Fruit fly (Drosophila melanogaster) whole organism, prepupa: ENCODE results near the gene Mrtf.

Experiments
- Blimp-1 ChIP-seq: fragments of 200-800 bp; sonication (Bioruptor generic); optimal IDR thresholded peaks from 3 replicates; lab custom pipeline; 2017; ENCODE audit warnings: missing biosample characterization, missing genetic modification characterization, mild to moderate bottlenecking, moderate library complexity, missing genetic modification reagents
- CG10631 ChIP-seq: fragments of 200-800 bp; sonication (Bioruptor generic); optimal IDR thresholded peaks from 2 replicates; lab custom pipeline; 2016; ENCODE audit warnings: missing biosample characterization, missing genetic modification characterization
- CG10669 ChIP-seq: fragments of 200-800 bp; sonication (Bioruptor generic); optimal IDR thresholded peaks from 3 replicates; lab custom pipeline; 2018; ENCODE audit warnings: missing biosample characterization, mild to moderate bottlenecking, missing genetic modification characterization, moderate library complexity
- CG11902 ChIP-seq: fragments of 200-800 bp; sonication (Bioruptor generic); optimal IDR thresholded peaks from 3 replicates; lab custom pipeline; 2016; ENCODE audit warnings: missing biosample characterization, missing genetic modification characterization
- CG15336 ChIP-seq: fragments of 200-800 bp; sonication (Bioruptor generic); IDR thresholded peaks from 2 replicates; pipeline ENCODE4 v1.3.6; 2022; ENCODE audit warnings: missing biosample characterization, missing genetic modification characterization
- CG1621 ChIP-seq: fragments of 200-800 bp; sonication (Bioruptor generic); optimal IDR thresholded peaks from 3 replicates; lab custom pipeline; 2018; ENCODE audit warnings: missing biosample characterization, mild to moderate bottlenecking, missing genetic modification characterization
- CG16779 ChIP-seq: fragments of 200-800 bp; sonication (Bioruptor generic); optimal IDR thresholded peaks from 3 replicates; lab custom pipeline; 2017; ENCODE audit warnings: missing biosample characterization, mild to moderate bottlenecking, missing genetic modification characterization
- CG3032 ChIP-seq: fragments of 200-800 bp; optimal IDR thresholded peaks from 2 replicates; lab custom pipeline; 2019; ENCODE audit warnings: missing biosample characterization, mild to moderate bottlenecking, missing genetic modification characterization, moderate library complexity
- CG31627 ChIP-seq: fragments of 200-800 bp; sonication (Bioruptor generic); optimal IDR thresholded peaks from 3 replicates; lab custom pipeline; 2016; ENCODE audit warnings: missing biosample characterization, missing genetic modification characterization
- CG34406 ChIP-seq: fragments of 200-800 bp; sonication (Bioruptor generic); optimal IDR thresholded peaks from 3 replicates; lab custom pipeline; 2016; ENCODE audit warnings: missing biosample characterization, missing genetic modification characterization
- CG3919 ChIP-seq: fragments of 200-800 bp; sonication (Bioruptor generic); optimal IDR thresholded peaks from 3 replicates; lab custom pipeline; 2016; ENCODE audit warnings: missing biosample characterization, missing genetic modification characterization
- CG4318 ChIP-seq: fragments of 200-800 bp; sonication (Bioruptor generic); optimal IDR thresholded peaks from 3 replicates; lab custom pipeline; 2017; ENCODE audit warnings: missing biosample characterization, mild to moderate bottlenecking, missing genetic modification characterization
- CG6163 ChIP-seq: fragments of 200-800 bp; sonication (Bioruptor generic); IDR thresholded peaks from 3 replicates; pipeline ENCODE4 v1.3.6; 2022; ENCODE audit warnings: missing biosample characterization, missing genetic modification characterization
- CG6276 ChIP-seq: fragments of 200-800 bp; sonication (Bioruptor generic); optimal IDR thresholded peaks from 2 replicates; lab custom pipeline; 2017; ENCODE audit warnings: missing biosample characterization, mild to moderate bottlenecking, missing genetic modification characterization
- CG6854 ChIP-seq: fragments of 200-800 bp; sonication (Bioruptor generic); optimal IDR thresholded peaks from 2 replicates; lab custom pipeline; 2017; ENCODE audit warnings: missing biosample characterization, mild to moderate bottlenecking, missing genetic modification characterization
- CG8119 ChIP-seq: fragments of 200-800 bp; sonication (Bioruptor generic); IDR thresholded peaks from 3 replicates; pipeline ENCODE4 v1.3.6; 2022; ENCODE audit warnings: missing biosample characterization, missing genetic modification characterization
- CG8632 ChIP-seq: fragments of 200-800 bp; sonication (Bioruptor generic); optimal IDR thresholded peaks from 3 replicates; lab custom pipeline; 2016; ENCODE audit warnings: missing biosample characterization, missing genetic modification characterization
- CG9139 ChIP-seq: fragments of 200-800 bp; sonication (Bioruptor generic); optimal IDR thresholded peaks from 3 replicates; lab custom pipeline; 2017; ENCODE audit warnings: missing biosample characterization, mild to moderate bottlenecking, missing genetic modification characterization
- Eip75B ChIP-seq: fragments of 200-800 bp; sonication (Bioruptor generic); optimal IDR thresholded peaks from 3 replicates; lab custom pipeline; 2016; ENCODE audit warnings: missing biosample characterization, missing genetic modification characterization
- Eip78C ChIP-seq: fragments of 200-800 bp; sonication (Bioruptor generic); peaks from one replicate; lab custom pipeline; 2016; ENCODE audit warnings: missing biosample characterization, missing genetic modification characterization
- Ets21C ChIP-seq: fragments of 200-800 bp; sonication (Bioruptor generic); optimal IDR thresholded peaks from 3 replicates; lab custom pipeline; 2016; ENCODE audit warnings: missing biosample characterization, missing genetic modification characterization
- Ets96B ChIP-seq: fragments of 200-800 bp; optimal IDR thresholded peaks from 2 replicates; lab custom pipeline; 2019; ENCODE audit warnings: missing biosample characterization, mild to moderate bottlenecking, missing genetic modification characterization, moderate library complexity
- Gug ChIP-seq: fragments of 200-800 bp; sonication (Bioruptor generic); IDR thresholded peaks from 2 replicates; pipeline ENCODE4 v1.3.6; 2022; ENCODE audit warnings: missing biosample characterization, missing genetic modification characterization
- Hr39 ChIP-seq: fragments of 200-800 bp; sonication (Bioruptor generic); optimal IDR thresholded peaks from 2 replicates; lab custom pipeline; 2016; ENCODE audit warnings: missing biosample characterization, missing genetic modification characterization
- Sox102F ChIP-seq: fragments of 200-800 bp; sonication (Bioruptor generic); optimal IDR thresholded peaks from 2 replicates; lab custom pipeline; 2016; ENCODE audit warnings: missing biosample characterization, mild to moderate bottlenecking, missing genetic modification characterization
- Sox14 ChIP-seq: fragments of 200-800 bp; sonication (Bioruptor generic); optimal IDR thresholded peaks from 3 replicates; lab custom pipeline; 2016; ENCODE audit warnings: missing biosample characterization, missing genetic modification characterization
- Sox15 ChIP-seq: fragments of 200-800 bp; sonication (Bioruptor generic); optimal IDR thresholded peaks from 3 replicates; lab custom pipeline; 2016; ENCODE audit warnings: missing biosample characterization, missing genetic modification characterization
- achi ChIP-seq: fragments of 200-800 bp; sonication (Bioruptor generic); optimal IDR thresholded peaks from 3 replicates; lab custom pipeline; 2016; ENCODE audit warnings: missing biosample characterization, missing genetic modification characterization
- acj6 ChIP-seq: fragments of 200-800 bp; sonication (Bioruptor generic); optimal IDR thresholded peaks from 3 replicates; lab custom pipeline; 2016; ENCODE audit warnings: missing biosample characterization, missing genetic modification characterization
- cyc ChIP-seq: fragments of 200-800 bp; sonication (Bioruptor generic); optimal IDR thresholded peaks from 3 replicates; lab custom pipeline; 2016; ENCODE audit warnings: missing biosample characterization, missing genetic modification characterization
- dac ChIP-seq: fragments of 200-800 bp; sonication (Bioruptor generic); optimal IDR thresholded peaks from 2 replicates; lab custom pipeline; 2017; ENCODE audit warnings: missing biosample characterization, mild to moderate bottlenecking, missing genetic modification characterization
- dsx ChIP-seq: fragments of 200-800 bp; optimal IDR thresholded peaks from 3 replicates; lab custom pipeline; 2019; ENCODE audit warnings: missing biosample characterization, mild to moderate bottlenecking, missing genetic modification characterization, moderate library complexity; ENCODE audit not compliant: poor library complexity, severe bottlenecking
- eg ChIP-seq: fragments of 200-800 bp; sonication (Bioruptor generic); IDR thresholded peaks from 3 replicates; pipeline ENCODE4 v1.3.6; 2022; ENCODE audit warnings: missing biosample characterization, missing genetic modification characterization
- esn ChIP-seq: fragments of 200-800 bp; sonication (Bioruptor generic); optimal IDR thresholded peaks from 2 replicates; lab custom pipeline; 2016; ENCODE audit warnings: missing biosample characterization, mild to moderate bottlenecking, missing genetic modification characterization, moderate library complexity
- fd59A ChIP-seq: fragments of 200-800 bp; sonication (Bioruptor generic); optimal IDR thresholded peaks from 2 replicates; lab custom pipeline; 2017; ENCODE audit warnings: missing biosample characterization, mild to moderate bottlenecking, missing genetic modification characterization, missing genetic modification reagents
- fd85E ChIP-seq: fragments of 200-800 bp; sonication (Bioruptor generic); optimal IDR thresholded peaks from 3 replicates; lab custom pipeline; 2016; ENCODE audit warnings: missing biosample characterization, missing genetic modification characterization
- fkh ChIP-seq: fragments of 200-800 bp; sonication (Bioruptor generic); optimal IDR thresholded peaks from 3 replicates; lab custom pipeline; 2017; ENCODE audit warnings: missing biosample characterization, mild to moderate bottlenecking, missing genetic modification characterization, moderate library complexity
- lz ChIP-seq: fragments of 200-800 bp; sonication (Bioruptor generic); optimal IDR thresholded peaks from 3 replicates; lab custom pipeline; 2016; ENCODE audit warnings: missing biosample characterization, missing genetic modification characterization
- net ChIP-seq: fragments of 200-800 bp; sonication (Bioruptor generic); optimal IDR thresholded peaks from 3 replicates; lab custom pipeline; 2016; ENCODE audit warnings: missing biosample characterization, missing genetic modification characterization
- salr ChIP-seq, 2 experiments: fragments of 200-800 bp; sonication (Bioruptor generic); optimal IDR thresholded peaks; 3 replicates each; lab custom pipeline; 2016 to 2018; ENCODE audit warnings: missing biosample characterization in 2 of 2, missing genetic modification characterization in 2 of 2, mild to moderate bottlenecking in 1 of 2
- ss ChIP-seq, 2 experiments: fragments of 200-800 bp; sonication (Bioruptor generic); optimal IDR thresholded peaks; 2 replicates in 1 of 2; 3 replicates in 1 of 2; lab custom pipeline; 2017 to 2018; ENCODE audit warnings: mild to moderate bottlenecking in 2 of 2, missing biosample characterization in 2 of 2, missing genetic modification characterization in 2 of 2, moderate library complexity in 1 of 2
- svp ChIP-seq: fragments of 200-800 bp; sonication (Bioruptor generic); peaks from one replicate; lab custom pipeline; 2016; ENCODE audit warnings: missing biosample characterization, missing genetic modification characterization
- topi ChIP-seq: fragments of 200-800 bp; sonication (Bioruptor generic); optimal IDR thresholded peaks from 3 replicates; lab custom pipeline; 2016; ENCODE audit warnings: missing biosample characterization, missing genetic modification characterization
- vri ChIP-seq: fragments of 200-800 bp; sonication (Bioruptor generic); optimal IDR thresholded peaks from 3 replicates; lab custom pipeline; 2016; ENCODE audit warnings: missing biosample characterization, mild to moderate bottlenecking, missing genetic modification characterization

The Mrtf gene

dm6 chr3L:2781991-2782677 is 15.8 kb upstream of the Mrtf start, which contains the start of gene Pgant6:
Gene Pgant6, plus strand, starts transcription at chr3L:2782255.
- TF ChIP-seq Hr39: no peak
- peak; percentile 7 for TF ChIP-seq CG31627 (GFP tag; lab: Kevin White, UChicago)
- TF ChIP-seq lz (GFP tag; lab: Kevin White, UChicago): peak; percentile 2
- TF ChIP-seq Gug: no peak
- no peak for TF ChIP-seq ss (GFP tag; optimal IDR thresholded peaks at IDR 0.05; lab: Kevin White, UChicago)
- TF ChIP-seq CG15336: no peak
- TF ChIP-seq achi (GFP tag; lab: Kevin White, UChicago): no peak
- TF ChIP-seq esn (GFP tag; lab: Kevin White, UChicago): peak; percentile 18
- TF ChIP-seq vri (GFP tag; lab: Kevin White, UChicago): peak; percentile 62
- no peak for TF ChIP-seq fd59A
- TF ChIP-seq Sox102F (GFP tag; lab: Kevin White, UChicago): no peak
- TF ChIP-seq CG3032 (tag; lab: Kevin White, UChicago): peak; percentile 18
- TF ChIP-seq, all 60 proteins: peak for 5

dm6 chr3L:2780711-2781110 is 14.4 kb upstream of the Mrtf start, which contains the start of gene mRpS35:
Gene mRpS35, plus strand, starts transcription at chr3L:2780899.
- TF ChIP-seq salr (GFP tag; optimal IDR thresholded peaks at IDR 0.05; lab: Kevin White, UChicago) (no peak), vri (GFP tag; lab: Kevin White, UChicago) (no peak), CG4318 (no peak), fkh (GFP tag; lab: Kevin White, UChicago) (peak; percentile 23), Sox102F (GFP tag; lab: Kevin White, UChicago) (no peak), CG10631 (GFP tag; lab: Kevin White, UChicago) (no peak)
- TF ChIP-seq, all 60 proteins: peak for 1

dm6 chr3L:2773968-2774461 is 7.7 kb upstream of the Mrtf start, which contains the start of the genes CG12093 and Atg2:
Gene CG12093, minus strand, starts transcription at chr3L:2774007.
Gene Atg2, plus strand, starts transcription at chr3L:2774338.
- peak; percentile 91 for TF ChIP-seq Sox102F (GFP tag; lab: Kevin White, UChicago)
- TF ChIP-seq net (GFP tag; lab: Kevin White, UChicago): peak; percentile 93
- TF ChIP-seq CG16779 (tag; lab: Kevin White, UChicago): peak; percentile 75
- peak; percentile 90 for TF ChIP-seq CG10669 (GFP tag; lab: Kevin White, UChicago)
- peak; percentile 92 for TF ChIP-seq CG6163 (GFP tag; lab: Robert Waterston, UW)
- TF ChIP-seq Gug: peak; percentile 87
- TF ChIP-seq Blimp-1 (GFP tag; lab: Kevin White, UChicago): peak; percentile 75
- TF ChIP-seq CG1621 (tag; lab: Kevin White, UChicago): peak; percentile 82
- TF ChIP-seq Ets96B (tag; lab: Kevin White, UChicago): peak; percentile 90
- TF ChIP-seq cyc: peak; percentile 92
- TF ChIP-seq Sox14 (GFP tag; lab: Kevin White, UChicago): peak; percentile 82
- peak; percentile 95 for TF ChIP-seq eg (GFP tag; lab: Robert Waterston, UW)
- peak; percentile 93 for TF ChIP-seq CG15336
- peak; percentile 95 for TF ChIP-seq CG8632 (GFP tag; lab: Kevin White, UChicago)
- TF ChIP-seq CG11902 (GFP tag; lab: Kevin White, UChicago): peak; percentile 90
- peak; percentile 95 for TF ChIP-seq CG34406 (GFP tag; lab: Kevin White, UChicago)
- peak; percentile 95 for TF ChIP-seq esn (GFP tag; lab: Kevin White, UChicago)
- TF ChIP-seq fd85E (GFP tag; lab: Kevin White, UChicago): peak; percentile 69
- TF ChIP-seq fd59A: peak; percentile 89
- no peak for TF ChIP-seq CG9139 (GFP tag; lab: Kevin White, UChicago)
- peak; percentile 97 for TF ChIP-seq CG3032 (tag; lab: Kevin White, UChicago)
- peak; percentile 90 for TF ChIP-seq Eip75B (GFP tag; lab: Kevin White, UChicago)
- TF ChIP-seq CG6276 (GFP tag; lab: Kevin White, UChicago): no peak
- peak; percentile 96 for TF ChIP-seq Eip78C (GFP tag; lab: Kevin White, UChicago)
- TF ChIP-seq vri (GFP tag; lab: Kevin White, UChicago): peak; percentile 79
- peak; percentile 90 for TF ChIP-seq CG4318
- TF ChIP-seq topi: peak; percentile 89
- peak; percentile 96 for TF ChIP-seq svp
- peak; percentile 94 for TF ChIP-seq achi (GFP tag; lab: Kevin White, UChicago)
- peak; percentile 98 for TF ChIP-seq dsx (GFP tag; lab: Kevin White, UChicago)
- TF ChIP-seq acj6 (GFP tag; lab: Kevin White, UChicago): peak; percentile 96
- peak; percentile 96 for TF ChIP-seq CG10631 (GFP tag; lab: Kevin White, UChicago)
- peak; percentile 88 for TF ChIP-seq dac (GFP tag; lab: Kevin White, UChicago)
- TF ChIP-seq CG8119 (GFP tag; lab: Robert Waterston, UW): peak; percentile 94
- peak; percentile 68 for TF ChIP-seq CG6854 (GFP tag; lab: Kevin White, UChicago)
- peak; percentile 89 for TF ChIP-seq Ets21C (GFP tag; lab: Kevin White, UChicago)
- peak; percentile 93 for TF ChIP-seq Sox15 (GFP tag; lab: Kevin White, UChicago)
- peak; percentile 92 for TF ChIP-seq CG3919 (GFP tag; lab: Kevin White, UChicago)
- TF ChIP-seq lz (GFP tag; lab: Kevin White, UChicago): peak; percentile 95
